Fruit fly (Drosophila melanogaster): Measurements from ENCODE around the gene ERR.

ERR gene

DNA sequence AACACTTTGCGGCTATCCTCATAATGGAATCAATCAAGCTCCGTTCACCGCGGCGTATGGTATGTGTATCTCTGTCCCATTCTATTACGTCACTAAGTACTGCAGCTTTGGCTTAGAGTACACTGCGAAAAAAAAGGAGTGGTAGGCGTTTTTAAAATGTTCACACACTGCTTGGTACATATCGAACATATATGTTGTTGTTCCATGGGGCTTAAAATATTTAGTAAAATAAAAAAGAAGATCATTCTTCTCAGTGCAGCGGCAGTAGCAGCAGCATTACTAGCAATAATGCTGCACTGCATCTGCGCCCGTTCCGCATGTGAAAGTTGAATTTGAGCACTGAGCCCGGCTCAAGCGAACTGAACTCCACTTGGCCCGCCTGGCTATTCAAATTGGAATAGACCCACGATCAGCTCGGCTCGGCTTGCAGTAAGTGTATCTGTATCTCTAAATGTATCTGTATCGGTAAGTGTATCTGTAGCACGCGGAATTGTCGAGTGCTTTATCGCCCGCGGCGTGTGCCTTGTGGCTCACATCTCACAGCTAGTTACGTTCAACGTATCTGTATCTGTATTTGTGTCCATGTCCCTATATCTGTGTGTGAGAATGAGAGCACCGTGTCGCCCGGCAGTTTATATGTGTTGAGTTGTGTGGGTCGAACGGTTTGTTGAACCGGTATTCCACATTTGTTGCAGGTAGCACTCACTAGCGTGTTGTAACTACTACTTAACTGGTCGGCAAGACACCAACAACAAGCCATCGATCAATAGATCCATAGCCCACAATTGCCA lies 33.1 kb downstream of the ERR start (continued):
- TF ChIP-seq CG8388 (GFP tag; optimal IDR thresholded peaks at IDR 0.05): peak; percentile 32
- TF ChIP-seq tgo (GFP tag; IDR thresholded peaks at IDR 0.05): peak; percentile 55; the same call in 2 of the 3 replicates
- TF ChIP-seq CG9876 (GFP tag; optimal IDR thresholded peaks at IDR 0.05): no peak
- TF ChIP-seq sc (optimal IDR thresholded peaks at IDR 0.05): no peak
- peak; percentile 1 for TF ChIP-seq sc (GFP tag; optimal IDR thresholded peaks at IDR 0.05)
- TF ChIP-seq dm (GFP tag; optimal IDR thresholded peaks at IDR 0.05): no peak
- TF ChIP-seq Bdp1 (GFP tag; optimal IDR thresholded peaks at IDR 0.05): peak; percentile 9
- TF ChIP-seq jing (GFP tag; optimal IDR thresholded peaks at IDR 0.05): peak; percentile 65
- TF ChIP-seq CG16813 (GFP tag; IDR thresholded peaks at IDR 0.05; ENCODE audit: partially characterized antibody): no peak
- peak; percentile 42 for TF ChIP-seq Mad (GFP tag; optimal IDR thresholded peaks at IDR 0.05)
- peak; percentile 22; the same call in 1 of the 2 replicates for TF ChIP-seq Rfx (GFP tag; IDR thresholded peaks at IDR 0.05)
- no peak for TF ChIP-seq p53 (GFP tag; optimal IDR thresholded peaks at IDR 0.05)
- TF ChIP-seq Tbp (GFP tag; optimal IDR thresholded peaks at IDR 0.05): no peak
- TF ChIP-seq NfI (GFP tag; optimal IDR thresholded peaks at IDR 0.05): peak; percentile 57
- TF ChIP-seq stc (GFP tag; IDR thresholded peaks at IDR 0.05): peak; percentile 60
- TF ChIP-seq salm (tag; optimal IDR thresholded peaks at IDR 0.05): peak; percentile 1
- no peak for TF ChIP-seq sd (tag; optimal IDR thresholded peaks at IDR 0.05)
- TF ChIP-seq cg (GFP tag; optimal IDR thresholded peaks at IDR 0.05): peak; percentile 72
- TF ChIP-seq zf30C (GFP tag; optimal IDR thresholded peaks at IDR 0.05): no peak
- peak; percentile 76 for TF ChIP-seq Oli (tag; optimal IDR thresholded peaks at IDR 0.05)
- no peak for TF ChIP-seq schlank (tag; optimal IDR thresholded peaks at IDR 0.05)
- no peak for TF ChIP-seq nom (GFP tag; optimal IDR thresholded peaks at IDR 0.05)
- no peak for TF ChIP-seq CG4404 (GFP tag; IDR thresholded peaks at IDR 0.05)
- peak; percentile 22 for TF ChIP-seq CG8089 (GFP tag; optimal IDR thresholded peaks at IDR 0.05)
- TF ChIP-seq Hr78 (GFP tag; optimal IDR thresholded peaks at IDR 0.05): no peak
- peak; percentile 68 for TF ChIP-seq Ptx1 (GFP tag; IDR thresholded peaks at IDR 0.05)
- no peak for TF ChIP-seq BEAF-32 (GFP tag; optimal IDR thresholded peaks at IDR 0.05)
- no peak for TF ChIP-seq da (GFP tag; optimal IDR thresholded peaks at IDR 0.05)
- no peak for TF ChIP-seq CG17912 (GFP tag; optimal IDR thresholded peaks at IDR 0.05)
- peak; percentile 36 for TF ChIP-seq btn (GFP tag; optimal IDR thresholded peaks at IDR 0.05)
- TF ChIP-seq CG10366 (GFP tag; IDR thresholded peaks at IDR 0.05): peak; percentile 67
- TF ChIP-seq Nf-YC (tag; optimal IDR thresholded peaks at IDR 0.05): no peak
- no peak for TF ChIP-seq CG4707 (GFP tag; optimal IDR thresholded peaks at IDR 0.05)
- peak; percentile 7 for TF ChIP-seq Sry-δ (GFP tag; optimal IDR thresholded peaks at IDR 0.05)
- no peak for TF ChIP-seq dimm (GFP tag; IDR thresholded peaks at IDR 0.05)
- TF ChIP-seq ase (GFP tag; IDR thresholded peaks at IDR 0.05): peak; percentile 60; the same call in 1 of the 3 replicates
- no peak for TF ChIP-seq CG30431 (GFP tag; optimal IDR thresholded peaks at IDR 0.05)
- no peak for TF ChIP-seq Opbp (GFP tag; IDR thresholded peaks at IDR 0.05; ENCODE audit: partially characterized antibody)
- peak; percentile 40 for TF ChIP-seq unpg (GFP tag; optimal IDR thresholded peaks at IDR 0.05)
- peak; percentile 49 for TF ChIP-seq PHDP (tag; optimal IDR thresholded peaks at IDR 0.05)
- TF ChIP-seq Sox100B (GFP tag; optimal IDR thresholded peaks at IDR 0.05): peak; percentile 60
- TF ChIP-seq gt (GFP tag; IDR thresholded peaks at IDR 0.05): no peak
- no peak for TF ChIP-seq Hmr (GFP tag; optimal IDR thresholded peaks at IDR 0.05)
- no peak; the same call in 1 of the 2 replicates for TF ChIP-seq peb (GFP tag; IDR thresholded peaks at IDR 0.05)
- TF ChIP-seq row (GFP tag; IDR thresholded peaks at IDR 0.05): peak; percentile 63
- no peak for TF ChIP-seq CG3838 (GFP tag; optimal IDR thresholded peaks at IDR 0.05)
- no peak for TF ChIP-seq kni (GFP tag; optimal IDR thresholded peaks at IDR 0.05)
- TF ChIP-seq corto (GFP tag; optimal IDR thresholded peaks at IDR 0.05): no peak
- no peak for TF ChIP-seq CG2120 (GFP tag; optimal IDR thresholded peaks at IDR 0.05)

Measured in whole organism, embryonic.